Worm (Caenorhabditis elegans) whole organism, L2 larva: ENCODE data around the gene K07E3.4.

Source experiments
- C34F6.9 ChIP-seq: fragments of 150-350 bp; optimal IDR thresholded peaks from 2 replicates; lab custom pipeline; 2014; ENCODE audit warnings: missing biosample characterization, missing genetic modification characterization
- F13H6.1 ChIP-seq: sonication (generic microtip); optimal IDR thresholded peaks from 2 replicates; lab custom pipeline; 2016; ENCODE audit warnings: missing genetic modification characterization, missing compliant biosample characterization
- R02D3.7 ChIP-seq: fragments of 150-350 bp; optimal IDR thresholded peaks from 2 replicates; lab custom pipeline; 2014; ENCODE audit warnings: missing biosample characterization, missing genetic modification characterization
- Y55F3AM.14 ChIP-seq: fragments of 200-800 bp; sonication (Bioruptor generic); optimal IDR thresholded peaks from 2 replicates; lab custom pipeline; 2018; ENCODE audit warnings: mild to moderate bottlenecking, missing genetic modification characterization, missing compliant biosample characterization
- ZK546.5 ChIP-seq: sonication (generic microtip); optimal IDR thresholded peaks from 2 replicates; lab custom pipeline; 2017; ENCODE audit warnings: missing biosample characterization, missing genetic modification characterization
- alr-1 ChIP-seq: fragments of 150-350 bp; optimal IDR thresholded peaks from 2 replicates; lab custom pipeline; 2014; ENCODE audit warnings: missing biosample characterization, missing genetic modification characterization
- aly-2 ChIP-seq: fragments of 150-350 bp; optimal IDR thresholded peaks from 2 replicates; lab custom pipeline; 2014; ENCODE audit warnings: missing biosample characterization, missing genetic modification characterization
- ama-1 ChIP-seq: fragments of 150-350 bp; optimal IDR thresholded peaks from 2 replicates; lab custom pipeline; 2018; ENCODE audit warnings: inconsistent platforms
- blmp-1 ChIP-seq: sonication (generic microtip); optimal IDR thresholded peaks from 2 replicates; lab custom pipeline; 2017; ENCODE audit warnings: missing genetic modification characterization, mild to moderate bottlenecking, missing compliant biosample characterization, antibody characterized with exemption, moderate library complexity; ENCODE audit not compliant: insufficient read depth
- ceh-16 ChIP-seq: fragments of 150-350 bp; optimal IDR thresholded peaks from 2 replicates; lab custom pipeline; 2014; ENCODE audit warnings: missing biosample characterization, missing genetic modification characterization
- ceh-82 ChIP-seq: fragments of 150-350 bp; optimal IDR thresholded peaks from 2 replicates; lab custom pipeline; 2014; ENCODE audit warnings: missing biosample characterization, missing genetic modification characterization
- crh-2 ChIP-seq: sonication (generic microtip); optimal IDR thresholded peaks from 2 replicates; lab custom pipeline; 2017; ENCODE audit warnings: missing biosample characterization, missing genetic modification characterization
- dmd-4 ChIP-seq: sonication (generic microtip); optimal IDR thresholded peaks from 2 replicates; lab custom pipeline; 2017; ENCODE audit warnings: missing biosample characterization, missing genetic modification characterization
- elt-1 ChIP-seq: fragments of 150-350 bp; optimal IDR thresholded peaks from 2 replicates; lab custom pipeline; 2014; ENCODE audit warnings: missing biosample characterization, missing genetic modification characterization
- elt-3 ChIP-seq: sonication (generic microtip); optimal IDR thresholded peaks from 2 replicates; lab custom pipeline; 2017; ENCODE audit warnings: missing biosample characterization, missing genetic modification characterization
- fos-1 ChIP-seq: fragments of 150-350 bp; optimal IDR thresholded peaks from 2 replicates; lab custom pipeline; 2014; ENCODE audit warnings: missing biosample characterization, missing genetic modification characterization
- gmeb-1 ChIP-seq: fragments of 150-350 bp; optimal IDR thresholded peaks from 2 replicates; lab custom pipeline; 2014; ENCODE audit warnings: missing biosample characterization, missing genetic modification characterization
- lin-11 ChIP-seq: fragments of 150-350 bp; sonication (generic microtip); optimal IDR thresholded peaks from 2 replicates; lab custom pipeline; 2014; ENCODE audit warnings: missing biosample characterization, missing genetic modification characterization, inconsistent platforms, mixed read lengths
- lin-13 ChIP-seq: fragments of 150-350 bp; optimal IDR thresholded peaks from 2 replicates; lab custom pipeline; 2014; ENCODE audit warnings: missing biosample characterization, missing genetic modification reagents, missing genetic modification characterization
- lin-39 ChIP-seq: fragments of 150-350 bp; optimal IDR thresholded peaks from 2 replicates; lab custom pipeline; 2014; ENCODE audit warnings: missing biosample characterization, missing genetic modification reagents, missing genetic modification characterization
- lsy-2 ChIP-seq, 2 experiments: fragments of 150-350 bp in 1 of 2; sonication (generic microtip) in 1 of 2; optimal IDR thresholded peaks; 2 replicates each; lab custom pipeline; 2014 to 2017; ENCODE audit warnings: missing biosample characterization in 2 of 2, missing genetic modification characterization in 2 of 2
- mab-5 ChIP-seq: fragments of 150-350 bp; optimal IDR thresholded peaks from 2 replicates; lab custom pipeline; 2014; ENCODE audit warnings: missing biosample characterization, missing genetic modification characterization
- mdl-1 ChIP-seq, 2 experiments: fragments of 150-350 bp in 1 of 2; sonication (generic microtip) in 1 of 2; optimal IDR thresholded peaks; 2 replicates each; lab custom pipeline; 2017; ENCODE audit warnings: missing biosample characterization in 2 of 2, missing genetic modification characterization in 2 of 2
- nhr-10 ChIP-seq: sonication (generic microtip); optimal IDR thresholded peaks from 2 replicates; lab custom pipeline; 2017; ENCODE audit warnings: missing biosample characterization, missing genetic modification characterization
- nhr-11 ChIP-seq: fragments of 150-350 bp; optimal IDR thresholded peaks from 2 replicates; lab custom pipeline; 2014; ENCODE audit warnings: missing biosample characterization, missing genetic modification characterization
- nhr-12 ChIP-seq: fragments of 150-350 bp; optimal IDR thresholded peaks from 2 replicates; lab custom pipeline; 2014; ENCODE audit warnings: missing biosample characterization, missing genetic modification characterization
- nhr-129 ChIP-seq: fragments of 150-350 bp; optimal IDR thresholded peaks from 2 replicates; lab custom pipeline; 2014; ENCODE audit warnings: missing biosample characterization, missing genetic modification characterization
- nhr-21 ChIP-seq: fragments of 150-350 bp; optimal IDR thresholded peaks from 2 replicates; lab custom pipeline; 2014; ENCODE audit warnings: missing biosample characterization, missing genetic modification characterization
- nhr-237 ChIP-seq: fragments of 150-350 bp; optimal IDR thresholded peaks from 2 replicates; lab custom pipeline; 2014; ENCODE audit warnings: missing biosample characterization, missing genetic modification characterization
- nhr-25 ChIP-seq: fragments of 150-350 bp; sonication (generic microtip); optimal IDR thresholded peaks from 3 replicates; lab custom pipeline; 2014; ENCODE audit warnings: missing biosample characterization, missing genetic modification characterization
- nhr-6 ChIP-seq: fragments of 150-350 bp; optimal IDR thresholded peaks from 2 replicates; lab custom pipeline; 2014; ENCODE audit warnings: missing biosample characterization, missing genetic modification characterization
- nhr-77 ChIP-seq: fragments of 150-350 bp; optimal IDR thresholded peaks from 2 replicates; lab custom pipeline; 2014; ENCODE audit warnings: missing biosample characterization, missing genetic modification characterization
- peb-1 ChIP-seq: fragments of 150-350 bp; optimal IDR thresholded peaks from 2 replicates; lab custom pipeline; 2014; ENCODE audit warnings: missing biosample characterization, missing genetic modification characterization
- skn-1 ChIP-seq: sonication (generic microtip); optimal IDR thresholded peaks from 2 replicates; lab custom pipeline; 2017; ENCODE audit warnings: missing biosample characterization, missing genetic modification characterization
- sma-3 ChIP-seq: sonication (generic microtip); optimal IDR thresholded peaks from 2 replicates; lab custom pipeline; 2016; ENCODE audit warnings: missing genetic modification reagents, missing genetic modification characterization, missing compliant biosample characterization
- sma-9 ChIP-seq, 2 experiments: fragments of 150-350 bp in 1 of 2; sonication (generic microtip) in 1 of 2; optimal IDR thresholded peaks; 2 replicates each; lab custom pipeline; 2014 to 2016; ENCODE audit warnings: missing genetic modification characterization in 2 of 2, mild to moderate bottlenecking in 1 of 2, missing biosample characterization in 1 of 2, missing compliant biosample characterization in 1 of 2, missing genetic modification reagents in 1 of 2, moderate library complexity in 1 of 2
- snpc-4 ChIP-seq: fragments of 150-350 bp; optimal IDR thresholded peaks from 2 replicates; lab custom pipeline; 2014; ENCODE audit warnings: missing biosample characterization, missing genetic modification characterization
- unc-39 ChIP-seq: fragments of 150-350 bp; optimal IDR thresholded peaks from 2 replicates; lab custom pipeline; 2014; ENCODE audit warnings: missing biosample characterization, missing genetic modification characterization
- unc-55 ChIP-seq: fragments of 150-350 bp; sonication (generic microtip); optimal IDR thresholded peaks from 3 replicates; lab custom pipeline; 2014; ENCODE audit warnings: missing biosample characterization, missing genetic modification reagents, missing genetic modification characterization
- unc-62 ChIP-seq: fragments of 150-350 bp; optimal IDR thresholded peaks from 2 replicates; lab custom pipeline; 2014; ENCODE audit warnings: missing biosample characterization, missing genetic modification reagents, missing genetic modification characterization
- zag-1 ChIP-seq: fragments of 150-350 bp; optimal IDR thresholded peaks from 2 replicates; lab custom pipeline; 2014; ENCODE audit warnings: missing biosample characterization, missing genetic modification characterization
- ztf-1 ChIP-seq: fragments of 200-800 bp; sonication (Bioruptor generic); conservative IDR thresholded peaks from 2 replicates; pipeline ENCODE4 v1.3.6; 2022; ENCODE audit warnings: missing genetic modification characterization, missing compliant biosample characterization
- ztf-11 ChIP-seq: sonication (generic microtip); optimal IDR thresholded peaks from 2 replicates; lab custom pipeline; 2017; ENCODE audit warnings: missing biosample characterization, missing genetic modification characterization

The K07E3.4 gene

DNA sequence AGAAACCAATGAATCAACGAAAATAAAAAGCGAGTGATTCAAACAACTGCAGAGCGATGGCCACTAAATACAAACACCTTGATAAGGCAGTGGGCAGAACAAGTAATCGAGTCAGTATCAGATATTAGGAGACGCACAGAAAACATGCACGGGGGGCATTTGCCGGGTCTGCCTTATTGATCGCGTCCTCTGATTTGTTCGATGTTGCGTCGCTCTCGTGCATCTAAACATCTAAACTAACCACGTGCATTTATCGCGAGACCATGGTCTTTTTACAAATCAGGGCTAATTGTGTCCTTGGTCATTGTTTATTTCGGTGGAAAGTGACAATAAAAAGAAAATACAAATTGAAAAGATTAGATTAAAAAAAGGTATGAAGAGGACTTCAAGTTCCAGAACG, at the start of gene K07E3.4:
Gene K07E3.4 (minus strand): TSS at position 100 of the 400 bp plus-strand sequence.
- TF ChIP-seq zag-1 (tag; lab: Kevin White, UChicago), result no peak
- no peak for TF ChIP-seq nhr-10 (tag; lab: Kevin White, UChicago)
- TF ChIP-seq aly-2 (tag; lab: Kevin White, UChicago), result no peak
- peak; percentile 12 for TF ChIP-seq Y55F3AM.14
- peak; percentile 55 for TF ChIP-seq nhr-6 (tag; lab: Kevin White, UChicago)
- peak; percentile 59 for TF ChIP-seq F13H6.1
- TF ChIP-seq mab-5 (tag; lab: Kevin White, UChicago), result no peak
- TF ChIP-seq nhr-129 (tag; lab: Kevin White, UChicago), result peak; percentile 70
- TF ChIP-seq unc-62, result no peak
- no peak for TF ChIP-seq ztf-1 (GFP tag; lab: Robert Waterston, UW)
- no peak for TF ChIP-seq peb-1
- TF ChIP-seq nhr-25 (tag; lab: Kevin White, UChicago), result peak; percentile 90
- peak; percentile 78 for TF ChIP-seq nhr-21 (tag; lab: Kevin White, UChicago)
- peak; percentile 75 for TF ChIP-seq crh-2 (tag; lab: Kevin White, UChicago)
- peak; percentile 78 for TF ChIP-seq blmp-1
- no peak for TF ChIP-seq unc-55 (GFP tag; lab: Kevin White, UChicago)
- no peak for TF ChIP-seq unc-39 (tag; lab: Kevin White, UChicago)
- no peak for TF ChIP-seq R02D3.7 (tag; lab: Kevin White, UChicago)
- peak; percentile 13 for TF ChIP-seq C34F6.9 (tag; lab: Kevin White, UChicago)
- peak; percentile 92 for TF ChIP-seq sma-3 (GFP tag; lab: Kevin White, UChicago)
- no peak for TF ChIP-seq lin-39
- peak; percentile 40 for TF ChIP-seq ama-1 (lab: Kevin White, UChicago)
- TF ChIP-seq alr-1, result no peak
- no peak for TF ChIP-seq nhr-11
- no peak for TF ChIP-seq elt-3 (tag; lab: Kevin White, UChicago)
- no peak for TF ChIP-seq nhr-237
- TF ChIP-seq skn-1 (tag; lab: Kevin White, UChicago), result no peak
- no peak for TF ChIP-seq elt-1
- peak; percentile 75 for TF ChIP-seq fos-1 (tag; lab: Kevin White, UChicago)
- no peak for TF ChIP-seq lin-13
- TF ChIP-seq lsy-2 (tag; optimal IDR thresholded peaks at IDR 0.05; lab: Kevin White, UChicago), result peak in 1 of 2 experiments; percentile 37
- TF ChIP-seq sma-9 (GFP tag; optimal IDR thresholded peaks at IDR 0.05; lab: Kevin White, UChicago), result peak; percentile 90
- no peak for TF ChIP-seq sma-9 (tag; optimal IDR thresholded peaks at IDR 0.05; lab: Kevin White, UChicago)
- TF ChIP-seq gmeb-1, result peak; percentile 65
- TF ChIP-seq mdl-1 (tag; optimal IDR thresholded peaks at IDR 0.05; lab: Kevin White, UChicago), result peak; percentile 59 to 90
- no peak for TF ChIP-seq nhr-12 (tag; lab: Kevin White, UChicago)
- no peak for TF ChIP-seq dmd-4 (tag; lab: Kevin White, UChicago)
- peak; percentile 74 for TF ChIP-seq ceh-16 (tag; lab: Kevin White, UChicago)
- TF ChIP-seq snpc-4 (tag; lab: Kevin White, UChicago), result no peak
- TF ChIP-seq lin-11 (tag; lab: Kevin White, UChicago), result peak; percentile 5
- no peak for TF ChIP-seq ztf-11 (tag; lab: Kevin White, UChicago)

DNA sequence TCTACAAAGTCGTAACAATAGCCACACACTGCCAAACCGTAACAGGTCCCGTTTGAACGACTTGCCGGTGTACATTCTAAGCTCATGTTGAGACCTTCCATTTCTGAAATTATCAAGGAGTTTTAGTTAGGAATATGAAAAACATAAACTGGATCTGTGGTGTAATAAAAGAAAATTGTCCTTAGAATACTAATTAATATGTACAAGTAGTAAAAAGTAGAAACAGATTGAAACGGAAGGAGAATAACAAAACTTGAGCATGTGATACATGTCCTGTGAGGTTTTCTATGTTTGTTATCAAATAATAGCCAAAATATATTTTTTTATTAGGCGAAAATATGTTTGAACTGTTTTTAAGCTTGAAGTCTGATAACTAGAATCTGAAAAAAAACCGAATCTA, 45.7 kb upstream of the K07E3.4 start, which contains the start of gene frpr-1:
Gene frpr-1 (minus strand): TSS at position 101 of the 400 bp plus-strand sequence.
- TF ChIP-seq mdl-1 (tag; optimal IDR thresholded peaks at IDR 0.05; lab: Kevin White, UChicago) (no peak), ceh-82 (no peak), ama-1 (lab: Kevin White, UChicago) (no peak), nhr-10 (tag; lab: Kevin White, UChicago) (no peak), ztf-11 (tag; lab: Kevin White, UChicago) (no peak), lin-13 (no peak)

- TF ChIP-seq nhr-77 (tag; lab: Kevin White, UChicago), result no peak
- TF ChIP-seq nhr-129 (tag; lab: Kevin White, UChicago), result no peak
- no peak for TF ChIP-seq R02D3.7 (tag; lab: Kevin White, UChicago)
- TF ChIP-seq ztf-1 (GFP tag; lab: Robert Waterston, UW), result no peak
- TF ChIP-seq ZK546.5, result no peak
Measured at ce11 chrX:8123194-8123593, 39.4 kb upstream of the K07E3.4 start, which contains the start of gene C02B8.12. C02B8.12 (minus strand) TSS chrX:8123368.
